Fruit fly (Drosophila melanogaster): ENCODE results near the gene CG4382.

dm6 chr2L:9602103-9602502 is 1.4 kb upstream of the CG4382 start:
- TF ChIP-seq CG8478 (optimal IDR thresholded peaks at IDR 0.05) (no peak), CTCF (optimal IDR thresholded peaks at IDR 0.05) (no peak)

All from S2 (cell line).